Worm (Caenorhabditis elegans) whole organism, L3 larva: ENCODE measurements around the gene C10A4.9.

Experiments used
- ceh-16 ChIP-seq: sonication (generic microtip); optimal IDR thresholded peaks from 2 replicates; lab custom pipeline; 2017; ENCODE audit warnings: missing biosample characterization, missing genetic modification characterization
- lin-39 ChIP-seq: fragments of 150-350 bp; optimal IDR thresholded peaks from 2 replicates; lab custom pipeline; 2018; ENCODE audit warnings: missing biosample characterization, missing genetic modification reagents, missing genetic modification characterization
- pha-4 ChIP-seq: fragments of 150-350 bp; optimal IDR thresholded peaks from 2 replicates; lab custom pipeline; 2014; ENCODE audit warnings: missing biosample characterization, missing genetic modification reagents, missing genetic modification characterization
- unc-39 ChIP-seq: sonication (generic microtip); optimal IDR thresholded peaks from 4 replicates; lab custom pipeline; 2017; ENCODE audit warnings: missing biosample characterization, missing genetic modification characterization

- TF ChIP-seq lin-39 (tag; lab: Kevin White, UChicago) (no peak), unc-39 (no peak), pha-4 (tag; lab: Kevin White, UChicago) (no peak), ceh-16 (tag; lab: Kevin White, UChicago) (no peak)
These were observed 31.9 kb downstream of the C10A4.9 start for ce11 chrX:7452606-7453005.
